Fruit fly (Drosophila melanogaster): ENCODE data around the gene CrebA.
A peak's percentile ranks its signal among the peaks of the same experiment; 100 is the strongest.

CrebA gene

dm6 chr3L:15507148-15507896 lies 27.9 kb upstream of the CrebA start (continued):
- TF ChIP-seq CG9437 (GFP tag; optimal IDR thresholded peaks at IDR 0.05), result peak; percentile 19
- TF ChIP-seq CG12391 (tag; optimal IDR thresholded peaks at IDR 0.05), result no peak
- no peak for TF ChIP-seq Elba2 (GFP tag; optimal IDR thresholded peaks at IDR 0.05)
- TF ChIP-seq CG14710 (tag; optimal IDR thresholded peaks at IDR 0.05), result no peak
- no peak for TF ChIP-seq CG14050 (GFP tag; IDR thresholded peaks at IDR 0.05)
- TF ChIP-seq Stat92E (GFP tag; optimal IDR thresholded peaks at IDR 0.05), result no peak
- TF ChIP-seq CG17829 (tag; optimal IDR thresholded peaks at IDR 0.05), result no peak
- no peak for TF ChIP-seq CG11504 (tag; optimal IDR thresholded peaks at IDR 0.05)
- TF ChIP-seq CG10654 (GFP tag; optimal IDR thresholded peaks at IDR 0.05), result no peak
- TF ChIP-seq Doc3 (GFP tag; IDR thresholded peaks at IDR 0.05; ENCODE audit: partially characterized antibody), result 0 out of 3 replicates have a peak, but pooled peaks have one; percentile 11
- 0 out of 3 replicates have a peak, but pooled peaks have one; percentile 35 for TF ChIP-seq CG2199 (GFP tag; IDR thresholded peaks at IDR 0.05)
- TF ChIP-seq CG14441 (GFP tag; IDR thresholded peaks at IDR 0.05), result peak; percentile 9; the same call in 1 of the 2 replicates
- TF ChIP-seq Tbp (GFP tag; optimal IDR thresholded peaks at IDR 0.05), result no peak
- TF ChIP-seq Hr78 (GFP tag; optimal IDR thresholded peaks at IDR 0.05), result peak in 1 of 2 experiments; percentile 81
- no peak for TF ChIP-seq bigmax (GFP tag; optimal IDR thresholded peaks at IDR 0.05)
- TF ChIP-seq HmgZ (tag; optimal IDR thresholded peaks at IDR 0.05), result no peak
- TF ChIP-seq fd64A (GFP tag; optimal IDR thresholded peaks at IDR 0.05), result no peak
- no peak for TF ChIP-seq CG18476 (GFP tag; optimal IDR thresholded peaks at IDR 0.05)
- no peak for TF ChIP-seq rib (GFP tag; IDR thresholded peaks at IDR 0.05)
- no peak for TF ChIP-seq CG3281 (GFP tag; optimal IDR thresholded peaks at IDR 0.05)
- TF ChIP-seq CG16863 (GFP tag; optimal IDR thresholded peaks at IDR 0.05), result no peak
- TF ChIP-seq HmgD (GFP tag; optimal IDR thresholded peaks at IDR 0.05), result no peak
- no peak for TF ChIP-seq fd96Cb (tag; optimal IDR thresholded peaks at IDR 0.05)
- TF ChIP-seq yki (optimal IDR thresholded peaks at IDR 0.05), result peak; percentile 66
- 0 out of 4 replicates have a peak, but pooled peaks have one; percentile 46 for TF ChIP-seq Dll (GFP tag; IDR thresholded peaks at IDR 0.05; ENCODE audit: partially characterized antibody)
- no peak for TF ChIP-seq vnd (GFP tag; IDR thresholded peaks at IDR 0.05; ENCODE audit: partially characterized antibody)
- no peak for TF ChIP-seq scrt (GFP tag; optimal IDR thresholded peaks at IDR 0.05)
- no peak for TF ChIP-seq Fer3 (tag; optimal IDR thresholded peaks at IDR 0.05)
- TF ChIP-seq CG6765 (GFP tag; optimal IDR thresholded peaks at IDR 0.05), result no peak
- no peak for TF ChIP-seq Hr3 (GFP tag; optimal IDR thresholded peaks at IDR 0.05)
- TF ChIP-seq br (optimal IDR thresholded peaks at IDR 0.05), result no peak
- no peak for TF ChIP-seq seq (GFP tag; IDR thresholded peaks at IDR 0.05)
- TF ChIP-seq chinmo (GFP tag; IDR thresholded peaks at IDR 0.05; ENCODE audit: partially characterized antibody), result 0 out of 4 replicates have a peak, but pooled peaks have one; percentile 29
- no peak for TF ChIP-seq eve (GFP tag; optimal IDR thresholded peaks at IDR 0.05)
- no peak for TF ChIP-seq Side (GFP tag; optimal IDR thresholded peaks at IDR 0.05)
- peak; percentile 15 for TF ChIP-seq cwo (GFP tag; optimal IDR thresholded peaks at IDR 0.05)
- no peak for TF ChIP-seq CG1792 (GFP tag; optimal IDR thresholded peaks at IDR 0.05)
- TF ChIP-seq nerfin-1 (tag; optimal IDR thresholded peaks at IDR 0.05), result no peak
- TF ChIP-seq sd (tag; optimal IDR thresholded peaks at IDR 0.05), result no peak
- TF ChIP-seq CG4360 (GFP tag; IDR thresholded peaks at IDR 0.05), result no peak
- no peak for TF ChIP-seq ara (GFP tag; IDR thresholded peaks at IDR 0.05)
- TF ChIP-seq CHES-1-like (GFP tag; optimal IDR thresholded peaks at IDR 0.05), result no peak
- TF ChIP-seq CG9817 (tag; optimal IDR thresholded peaks at IDR 0.05), result no peak
- no peak for TF ChIP-seq ERR (GFP tag; optimal IDR thresholded peaks at IDR 0.05)
- TF ChIP-seq CG17568 (GFP tag; optimal IDR thresholded peaks at IDR 0.05), result no peak
- TF ChIP-seq CG4424 (GFP tag; optimal IDR thresholded peaks at IDR 0.05), result no peak
- TF ChIP-seq Hmr (GFP tag; optimal IDR thresholded peaks at IDR 0.05), result no peak
- no peak for TF ChIP-seq z (GFP tag; IDR thresholded peaks at IDR 0.05)
- TF ChIP-seq Mad (GFP tag; optimal IDR thresholded peaks at IDR 0.05), result no peak
- TF ChIP-seq sr (GFP tag; IDR thresholded peaks at IDR 0.05), result no peak

Data from whole organism, embryonic.